Worm (Caenorhabditis elegans) whole organism, L2 larva: ENCODE measurements around the gene C29E4.15.

ENCODE experiments used
- C34F6.9 ChIP-seq: fragments of 150-350 bp; optimal IDR thresholded peaks from 2 replicates; lab custom pipeline; 2014; ENCODE audit warnings: missing biosample characterization, missing genetic modification characterization
- F13H6.1 ChIP-seq: sonication (generic microtip); optimal IDR thresholded peaks from 2 replicates; lab custom pipeline; 2016; ENCODE audit warnings: missing genetic modification characterization, missing compliant biosample characterization
- R02D3.7 ChIP-seq: fragments of 150-350 bp; optimal IDR thresholded peaks from 2 replicates; lab custom pipeline; 2014; ENCODE audit warnings: missing biosample characterization, missing genetic modification characterization
- Y55F3AM.14 ChIP-seq: fragments of 200-800 bp; sonication (Bioruptor generic); optimal IDR thresholded peaks from 2 replicates; lab custom pipeline; 2018; ENCODE audit warnings: mild to moderate bottlenecking, missing genetic modification characterization, missing compliant biosample characterization
- ama-1 ChIP-seq: fragments of 150-350 bp; optimal IDR thresholded peaks from 2 replicates; lab custom pipeline; 2018; ENCODE audit warnings: inconsistent platforms
- blmp-1 ChIP-seq: sonication (generic microtip); optimal IDR thresholded peaks from 2 replicates; lab custom pipeline; 2017; ENCODE audit warnings: missing genetic modification characterization, mild to moderate bottlenecking, missing compliant biosample characterization, antibody characterized with exemption, moderate library complexity; ENCODE audit not compliant: insufficient read depth
- ceh-16 ChIP-seq: fragments of 150-350 bp; optimal IDR thresholded peaks from 2 replicates; lab custom pipeline; 2014; ENCODE audit warnings: missing biosample characterization, missing genetic modification characterization
- ceh-82 ChIP-seq: fragments of 150-350 bp; optimal IDR thresholded peaks from 2 replicates; lab custom pipeline; 2014; ENCODE audit warnings: missing biosample characterization, missing genetic modification characterization
- crh-2 ChIP-seq: sonication (generic microtip); optimal IDR thresholded peaks from 2 replicates; lab custom pipeline; 2017; ENCODE audit warnings: missing biosample characterization, missing genetic modification characterization
- egl-27 ChIP-seq: sonication (generic microtip); optimal IDR thresholded peaks from 3 replicates; lab custom pipeline; 2017; ENCODE audit warnings: missing biosample characterization, missing genetic modification reagents, missing genetic modification characterization
- elt-1 ChIP-seq: fragments of 150-350 bp; optimal IDR thresholded peaks from 2 replicates; lab custom pipeline; 2014; ENCODE audit warnings: missing biosample characterization, missing genetic modification characterization
- elt-3 ChIP-seq: sonication (generic microtip); optimal IDR thresholded peaks from 2 replicates; lab custom pipeline; 2017; ENCODE audit warnings: missing biosample characterization, missing genetic modification characterization
- gmeb-1 ChIP-seq: fragments of 150-350 bp; optimal IDR thresholded peaks from 2 replicates; lab custom pipeline; 2014; ENCODE audit warnings: missing biosample characterization, missing genetic modification characterization
- lin-11 ChIP-seq: fragments of 150-350 bp; sonication (generic microtip); optimal IDR thresholded peaks from 2 replicates; lab custom pipeline; 2014; ENCODE audit warnings: missing biosample characterization, missing genetic modification characterization, inconsistent platforms, mixed read lengths
- lin-13 ChIP-seq: fragments of 150-350 bp; optimal IDR thresholded peaks from 2 replicates; lab custom pipeline; 2014; ENCODE audit warnings: missing biosample characterization, missing genetic modification reagents, missing genetic modification characterization
- lin-39 ChIP-seq: fragments of 150-350 bp; optimal IDR thresholded peaks from 2 replicates; lab custom pipeline; 2014; ENCODE audit warnings: missing biosample characterization, missing genetic modification reagents, missing genetic modification characterization
- lsy-2 ChIP-seq, 2 experiments: fragments of 150-350 bp in 1 of 2; sonication (generic microtip) in 1 of 2; optimal IDR thresholded peaks; 2 replicates each; lab custom pipeline; 2014 to 2017; ENCODE audit warnings: missing biosample characterization in 2 of 2, missing genetic modification characterization in 2 of 2
- mab-5 ChIP-seq: fragments of 150-350 bp; optimal IDR thresholded peaks from 2 replicates; lab custom pipeline; 2014; ENCODE audit warnings: missing biosample characterization, missing genetic modification characterization
- mbf-1 ChIP-seq: sonication (generic microtip); optimal IDR thresholded peaks from 2 replicates; lab custom pipeline; 2017; ENCODE audit warnings: missing biosample characterization, missing genetic modification characterization
- mdl-1 ChIP-seq, 2 experiments: fragments of 150-350 bp in 1 of 2; sonication (generic microtip) in 1 of 2; optimal IDR thresholded peaks; 2 replicates each; lab custom pipeline; 2017; ENCODE audit warnings: missing biosample characterization in 2 of 2, missing genetic modification characterization in 2 of 2
- nhr-10 ChIP-seq: sonication (generic microtip); optimal IDR thresholded peaks from 2 replicates; lab custom pipeline; 2017; ENCODE audit warnings: missing biosample characterization, missing genetic modification characterization
- nhr-11 ChIP-seq: fragments of 150-350 bp; optimal IDR thresholded peaks from 2 replicates; lab custom pipeline; 2014; ENCODE audit warnings: missing biosample characterization, missing genetic modification characterization
- nhr-12 ChIP-seq: fragments of 150-350 bp; optimal IDR thresholded peaks from 2 replicates; lab custom pipeline; 2014; ENCODE audit warnings: missing biosample characterization, missing genetic modification characterization
- nhr-129 ChIP-seq: fragments of 150-350 bp; optimal IDR thresholded peaks from 2 replicates; lab custom pipeline; 2014; ENCODE audit warnings: missing biosample characterization, missing genetic modification characterization
- nhr-21 ChIP-seq: fragments of 150-350 bp; optimal IDR thresholded peaks from 2 replicates; lab custom pipeline; 2014; ENCODE audit warnings: missing biosample characterization, missing genetic modification characterization
- nhr-237 ChIP-seq: fragments of 150-350 bp; optimal IDR thresholded peaks from 2 replicates; lab custom pipeline; 2014; ENCODE audit warnings: missing biosample characterization, missing genetic modification characterization
- nhr-25 ChIP-seq: fragments of 150-350 bp; sonication (generic microtip); optimal IDR thresholded peaks from 3 replicates; lab custom pipeline; 2014; ENCODE audit warnings: missing biosample characterization, missing genetic modification characterization
- nhr-77 ChIP-seq: fragments of 150-350 bp; optimal IDR thresholded peaks from 2 replicates; lab custom pipeline; 2014; ENCODE audit warnings: missing biosample characterization, missing genetic modification characterization
- peb-1 ChIP-seq: fragments of 150-350 bp; optimal IDR thresholded peaks from 2 replicates; lab custom pipeline; 2014; ENCODE audit warnings: missing biosample characterization, missing genetic modification characterization
- sem-4 ChIP-seq: fragments of 150-350 bp; optimal IDR thresholded peaks from 2 replicates; lab custom pipeline; 2014; ENCODE audit warnings: missing biosample characterization, missing genetic modification reagents, missing genetic modification characterization
- skn-1 ChIP-seq: sonication (generic microtip); optimal IDR thresholded peaks from 2 replicates; lab custom pipeline; 2017; ENCODE audit warnings: missing biosample characterization, missing genetic modification characterization
- sma-3 ChIP-seq: sonication (generic microtip); optimal IDR thresholded peaks from 2 replicates; lab custom pipeline; 2016; ENCODE audit warnings: missing genetic modification reagents, missing genetic modification characterization, missing compliant biosample characterization
- sma-9 ChIP-seq, 2 experiments: fragments of 150-350 bp in 1 of 2; sonication (generic microtip) in 1 of 2; optimal IDR thresholded peaks; 2 replicates each; lab custom pipeline; 2014 to 2016; ENCODE audit warnings: missing genetic modification characterization in 2 of 2, mild to moderate bottlenecking in 1 of 2, missing biosample characterization in 1 of 2, missing compliant biosample characterization in 1 of 2, missing genetic modification reagents in 1 of 2, moderate library complexity in 1 of 2
- unc-39 ChIP-seq: fragments of 150-350 bp; optimal IDR thresholded peaks from 2 replicates; lab custom pipeline; 2014; ENCODE audit warnings: missing biosample characterization, missing genetic modification characterization
- unc-55 ChIP-seq: fragments of 150-350 bp; sonication (generic microtip); optimal IDR thresholded peaks from 3 replicates; lab custom pipeline; 2014; ENCODE audit warnings: missing biosample characterization, missing genetic modification reagents, missing genetic modification characterization
- unc-62 ChIP-seq: fragments of 150-350 bp; optimal IDR thresholded peaks from 2 replicates; lab custom pipeline; 2014; ENCODE audit warnings: missing biosample characterization, missing genetic modification reagents, missing genetic modification characterization
- zag-1 ChIP-seq: fragments of 150-350 bp; optimal IDR thresholded peaks from 2 replicates; lab custom pipeline; 2014; ENCODE audit warnings: missing biosample characterization, missing genetic modification characterization
- ztf-1 ChIP-seq: fragments of 200-800 bp; sonication (Bioruptor generic); conservative IDR thresholded peaks from 2 replicates; pipeline ENCODE4 v1.3.6; 2022; ENCODE audit warnings: missing genetic modification characterization, missing compliant biosample characterization
- ztf-11 ChIP-seq: sonication (generic microtip); optimal IDR thresholded peaks from 2 replicates; lab custom pipeline; 2017; ENCODE audit warnings: missing biosample characterization, missing genetic modification characterization
- ztf-4 ChIP-seq: fragments of 150-350 bp; optimal IDR thresholded peaks from 2 replicates; lab custom pipeline; 2014; ENCODE audit warnings: missing biosample characterization, missing genetic modification characterization

C29E4.15 gene

ce11 chrIII:7937548-7937947 is 14.9 kb upstream of the C29E4.15 start, which contains the start of gene C29E4.10:
Gene C29E4.10 (plus strand): TSS chrIII:7937848.
- no peak for TF ChIP-seq ztf-4 (tag; lab: Kevin White, UChicago)
- TF ChIP-seq mdl-1 (tag; optimal IDR thresholded peaks at IDR 0.05; lab: Kevin White, UChicago): no peak
- no peak for TF ChIP-seq nhr-129 (tag; lab: Kevin White, UChicago)
- no peak for TF ChIP-seq lin-11 (tag; lab: Kevin White, UChicago)
- no peak for TF ChIP-seq elt-3 (tag; lab: Kevin White, UChicago)
- TF ChIP-seq gmeb-1: no peak
- no peak for TF ChIP-seq lin-39 (tag; lab: Kevin White, UChicago)
- no peak for TF ChIP-seq unc-39 (tag; lab: Kevin White, UChicago)
- no peak for TF ChIP-seq blmp-1 (tag; lab: Kevin White, UChicago)
- no peak for TF ChIP-seq ztf-1 (GFP tag; lab: Robert Waterston, UW)
- TF ChIP-seq mab-5 (tag; lab: Kevin White, UChicago): no peak
- TF ChIP-seq sem-4 (tag; lab: Kevin White, UChicago): no peak
- no peak for TF ChIP-seq elt-1
- no peak for TF ChIP-seq nhr-10 (tag; lab: Kevin White, UChicago)
- TF ChIP-seq peb-1 (tag; lab: Kevin White, UChicago): no peak
- no peak for TF ChIP-seq ama-1
- TF ChIP-seq skn-1 (tag; lab: Kevin White, UChicago): no peak
- TF ChIP-seq mbf-1 (tag; lab: Kevin White, UChicago): no peak
- no peak for TF ChIP-seq nhr-12
- TF ChIP-seq nhr-21 (tag; lab: Kevin White, UChicago): no peak

ce11 chrIII:7940819-7941218 is 11.6 kb upstream of the C29E4.15 start, which contains the start of gene C29E4.12:
Gene C29E4.12 (plus strand): TSS chrIII:7941151.
- TF ChIP-seq elt-1 (no peak), lin-13 (GFP tag; lab: Kevin White, UChicago) (peak; percentile 68), sma-3 (GFP tag; lab: Kevin White, UChicago) (peak; percentile 61), C34F6.9 (tag; lab: Kevin White, UChicago) (peak; percentile 81), ztf-4 (tag; lab: Kevin White, UChicago) (no peak), egl-27 (tag; lab: Kevin White, UChicago) (no peak), ceh-16 (tag; lab: Kevin White, UChicago) (no peak), nhr-237 (no peak), lsy-2 (tag; optimal IDR thresholded peaks at IDR 0.05; lab: Kevin White, UChicago) (peak; percentile 51 to 88), nhr-25 (tag; lab: Kevin White, UChicago) (peak; percentile 60), crh-2 (tag; lab: Kevin White, UChicago) (peak; percentile 49), mdl-1 (tag; optimal IDR thresholded peaks at IDR 0.05; lab: Kevin White, UChicago) (no peak), unc-55 (GFP tag; lab: Kevin White, UChicago) (peak; percentile 86), mab-5 (tag; lab: Kevin White, UChicago) (peak; percentile 56), lin-11 (tag; lab: Kevin White, UChicago) (peak; percentile 70), peb-1 (tag; lab: Kevin White, UChicago) (no peak), R02D3.7 (tag; lab: Kevin White, UChicago) (peak; percentile 20), unc-39 (tag; lab: Kevin White, UChicago) (no peak), nhr-77 (peak; percentile 30), gmeb-1 (peak; percentile 97), nhr-21 (tag; lab: Kevin White, UChicago) (peak; percentile 42), skn-1 (tag; lab: Kevin White, UChicago) (no peak), F13H6.1 (tag; lab: Kevin White, UChicago) (peak; percentile 46), ztf-11 (no peak), nhr-129 (tag; lab: Kevin White, UChicago) (peak; percentile 64), Y55F3AM.14 (GFP tag; lab: Kevin White, UChicago) (no peak), sma-9 (GFP tag; optimal IDR thresholded peaks at IDR 0.05; lab: Kevin White, UChicago) (peak; percentile 58), sma-9 (tag; optimal IDR thresholded peaks at IDR 0.05; lab: Kevin White, UChicago) (no peak), ama-1 (peak; percentile 31), ceh-82 (tag; lab: Kevin White, UChicago) (no peak)

ce11 chrIII:7941417-7941816 is 11.0 kb upstream of the C29E4.15 start, which contains the start of gene kle-2:
Gene kle-2 (plus strand): TSS chrIII:7941717.
- TF ChIP-seq nhr-11 (tag; lab: Kevin White, UChicago): no peak
- TF ChIP-seq C34F6.9 (tag; lab: Kevin White, UChicago): no peak
- no peak for TF ChIP-seq nhr-12
- no peak for TF ChIP-seq unc-62 (GFP tag; lab: Kevin White, UChicago)
- TF ChIP-seq F13H6.1 (tag; lab: Kevin White, UChicago): no peak
- TF ChIP-seq nhr-77: no peak
- no peak for TF ChIP-seq zag-1 (tag; lab: Kevin White, UChicago)
- no peak for TF ChIP-seq skn-1 (tag; lab: Kevin White, UChicago)
- TF ChIP-seq unc-55 (GFP tag; lab: Kevin White, UChicago): no peak
- no peak for TF ChIP-seq sma-9 (GFP tag; optimal IDR thresholded peaks at IDR 0.05; lab: Kevin White, UChicago)
- TF ChIP-seq sma-9 (tag; optimal IDR thresholded peaks at IDR 0.05; lab: Kevin White, UChicago): no peak
